Fruit fly (Drosophila melanogaster) whole organism, embryonic: ENCODE data around the gene CG8907.

ENCODE experiments used
- Abd-B ChIP-seq: fragments of 200-800 bp; sonication (Bioruptor generic); optimal IDR thresholded peaks from 2 replicates; lab custom pipeline; 2018; ENCODE audit warnings: missing biosample characterization, mild to moderate bottlenecking, missing genetic modification characterization, moderate library complexity
- Antp ChIP-seq: fragments of 200-800 bp; sonication (Bioruptor generic); optimal IDR thresholded peaks from 3 replicates; lab custom pipeline; 2016; ENCODE audit warnings: missing biosample characterization, missing genetic modification characterization
- Asciz ChIP-seq: fragments of 200-800 bp; sonication (Bioruptor generic); optimal IDR thresholded peaks from 2 replicates; lab custom pipeline; 2017; ENCODE audit warnings: missing biosample characterization, mild to moderate bottlenecking, missing genetic modification characterization, missing genetic modification reagents
- Atf3 ChIP-seq: fragments of 200-800 bp; sonication (Bioruptor generic); optimal IDR thresholded peaks from 3 replicates; lab custom pipeline; 2016; ENCODE audit warnings: missing biosample characterization, missing genetic modification characterization
- CG10147 ChIP-seq: fragments of 200-800 bp; sonication (Bioruptor generic); optimal IDR thresholded peaks from 2 replicates; lab custom pipeline; 2019; ENCODE audit warnings: missing biosample characterization, mild to moderate bottlenecking, missing genetic modification characterization, moderate library complexity
- CG11085 ChIP-seq: fragments of 200-800 bp; sonication (Bioruptor generic); IDR thresholded peaks from 2 replicates; pipeline ENCODE4 v1.3.6; 2022; ENCODE audit warnings: missing biosample characterization, missing genetic modification characterization
- CG11560 ChIP-seq: fragments of 200-800 bp; sonication (Bioruptor generic); IDR thresholded peaks from 3 replicates; pipeline ENCODE4 v1.3.6; 2022; ENCODE audit warnings: missing biosample characterization, missing genetic modification characterization
- CG14014 ChIP-seq: fragments of 200-800 bp; sonication (Bioruptor generic); IDR thresholded peaks from 2 replicates; pipeline ENCODE4 v1.3.6; 2022; ENCODE audit warnings: missing biosample characterization, missing genetic modification characterization
- CG14860 ChIP-seq: fragments of 200-800 bp; sonication (Bioruptor generic); IDR thresholded peaks from 3 replicates; pipeline ENCODE4 v1.3.6; 2022; ENCODE audit warnings: missing biosample characterization, missing genetic modification characterization; ENCODE audit not compliant: partially characterized antibody
- CG15696 ChIP-seq: fragments of 200-800 bp; sonication (Bioruptor generic); optimal IDR thresholded peaks from 2 replicates; lab custom pipeline; 2019; ENCODE audit warnings: missing biosample characterization, mild to moderate bottlenecking, missing genetic modification characterization, moderate library complexity
- CG1647 ChIP-seq: fragments of 200-800 bp; sonication (Bioruptor generic); optimal IDR thresholded peaks from 3 replicates; lab custom pipeline; 2016; ENCODE audit warnings: missing biosample characterization, missing genetic modification characterization
- CG17186 ChIP-seq: fragments of 200-800 bp; sonication (Bioruptor generic); optimal IDR thresholded peaks from 3 replicates; lab custom pipeline; 2017; ENCODE audit warnings: missing biosample characterization, missing genetic modification reagents, missing genetic modification characterization
- CG18262 ChIP-seq: fragments of 200-800 bp; optimal IDR thresholded peaks from 3 replicates; lab custom pipeline; 2019; ENCODE audit warnings: missing biosample characterization, mild to moderate bottlenecking, missing genetic modification characterization, moderate library complexity
- CG18476 ChIP-seq: fragments of 200-800 bp; sonication (Bioruptor generic); optimal IDR thresholded peaks from 2 replicates; lab custom pipeline; 2016; ENCODE audit warnings: missing biosample characterization, mild to moderate bottlenecking, missing genetic modification characterization
- CG2712 ChIP-seq: fragments of 200-800 bp; optimal IDR thresholded peaks from 3 replicates; lab custom pipeline; 2019; ENCODE audit warnings: missing biosample characterization, mild to moderate bottlenecking, missing genetic modification characterization, moderate library complexity
- CG3726 ChIP-seq: fragments of 200-800 bp; sonication (Bioruptor generic); IDR thresholded peaks from 3 replicates; pipeline ENCODE4, ENCODE4 v1.3.6; 2022; ENCODE audit warnings: missing biosample characterization, missing genetic modification characterization
- CG4820 ChIP-seq: fragments of 200-800 bp; sonication (Bioruptor generic); optimal IDR thresholded peaks from 3 replicates; lab custom pipeline; 2016; ENCODE audit warnings: missing biosample characterization, missing genetic modification characterization
- CG5245 ChIP-seq: fragments of 200-800 bp; sonication (Bioruptor generic); optimal IDR thresholded peaks from 3 replicates; lab custom pipeline; 2016; ENCODE audit warnings: missing biosample characterization, missing genetic modification characterization
- CG6175 ChIP-seq: fragments of 200-800 bp; sonication (Bioruptor generic); IDR thresholded peaks from 3 replicates; pipeline ENCODE4 v1.3.6; 2022; ENCODE audit warnings: missing biosample characterization, missing genetic modification characterization
- CG7963 ChIP-seq: fragments of 200-800 bp; sonication (Bioruptor generic); IDR thresholded peaks from 3 replicates; pipeline ENCODE4 v1.3.6; 2022; ENCODE audit warnings: missing biosample characterization, missing genetic modification characterization; ENCODE audit not compliant: partially characterized antibody
- CG8281 ChIP-seq: fragments of 200-800 bp; sonication (Bioruptor generic); optimal IDR thresholded peaks from 2 replicates; lab custom pipeline; 2018; ENCODE audit warnings: missing biosample characterization, mild to moderate bottlenecking, missing genetic modification characterization, moderate library complexity
- CTCF ChIP-seq: fragments of 200-800 bp; sonication (Bioruptor generic); optimal IDR thresholded peaks from 2 replicates; lab custom pipeline; 2017; ENCODE audit warnings: missing biosample characterization, mild to moderate bottlenecking, missing genetic modification characterization, moderate library complexity
- Chrac-16 ChIP-seq: fragments of 200-800 bp; sonication (Bioruptor generic); optimal IDR thresholded peaks from 3 replicates; lab custom pipeline; 2016; ENCODE audit warnings: missing biosample characterization, missing genetic modification characterization
- Drgx ChIP-seq: fragments of 200-800 bp; sonication (Bioruptor generic); IDR thresholded peaks from 2 replicates; pipeline ENCODE4 v1.3.6; 2022; ENCODE audit warnings: missing biosample characterization, missing genetic modification characterization
- Med ChIP-seq: fragments of 200-800 bp; sonication (Bioruptor generic); peaks from one replicate; lab custom pipeline; 2016; ENCODE audit warnings: missing biosample characterization, missing genetic modification characterization, mild to moderate bottlenecking, inconsistent platforms, moderate library complexity
- Meics ChIP-seq: fragments of 200-800 bp; sonication (Bioruptor generic); optimal IDR thresholded peaks from 2 replicates; lab custom pipeline; 2017; ENCODE audit warnings: missing biosample characterization, mild to moderate bottlenecking, missing genetic modification characterization
- Nf-YB ChIP-seq: fragments of 200-800 bp; sonication (Bioruptor generic); optimal IDR thresholded peaks from 3 replicates; lab custom pipeline; 2019; ENCODE audit warnings: missing biosample characterization, mild to moderate bottlenecking, missing genetic modification characterization, moderate library complexity
- YL-1 ChIP-seq: fragments of 200-800 bp; sonication (Bioruptor generic); optimal IDR thresholded peaks from 3 replicates; lab custom pipeline; 2017; ENCODE audit warnings: missing biosample characterization, mild to moderate bottlenecking, missing genetic modification characterization
- ara ChIP-seq: fragments of 200-800 bp; sonication (Bioruptor generic); IDR thresholded peaks from 2 replicates; pipeline ENCODE4 v1.3.6; 2022; ENCODE audit warnings: missing biosample characterization, missing genetic modification characterization
- az2 ChIP-seq: fragments of 200-800 bp; sonication (Bioruptor generic); optimal IDR thresholded peaks from 3 replicates; lab custom pipeline; 2016; ENCODE audit warnings: missing biosample characterization, missing genetic modification characterization
- bcd ChIP-seq: fragments of 200-800 bp; sonication (Bioruptor generic); optimal IDR thresholded peaks from 2 replicates; lab custom pipeline; 2017; ENCODE audit warnings: missing biosample characterization, mild to moderate bottlenecking, missing genetic modification characterization
- ci ChIP-seq: fragments of 200-800 bp; sonication (Bioruptor generic); IDR thresholded peaks from 3 replicates; pipeline ENCODE4 v1.3.6; 2022; ENCODE audit warnings: missing biosample characterization, missing genetic modification characterization
- danr ChIP-seq: fragments of 200-800 bp; sonication (Bioruptor generic); IDR thresholded peaks from 2 replicates; pipeline ENCODE4 v1.3.6; 2022; ENCODE audit warnings: missing biosample characterization, missing genetic modification characterization
- exex ChIP-seq: fragments of 200-800 bp; sonication (Bioruptor generic); optimal IDR thresholded peaks from 4 replicates; lab custom pipeline; 2018; ENCODE audit warnings: missing biosample characterization, mild to moderate bottlenecking, missing genetic modification characterization, moderate library complexity
- grn ChIP-seq: fragments of 200-800 bp; sonication (Bioruptor generic); optimal IDR thresholded peaks from 3 replicates; lab custom pipeline; 2017; ENCODE audit warnings: missing biosample characterization, missing genetic modification characterization
- ham ChIP-seq: fragments of 200-800 bp; sonication (Bioruptor generic); IDR thresholded peaks from 2 replicates; pipeline ENCODE4 v1.3.6; 2022; ENCODE audit warnings: missing biosample characterization, missing genetic modification characterization
- lilli ChIP-seq: fragments of 200-800 bp; sonication (Bioruptor generic); optimal IDR thresholded peaks from 3 replicates; lab custom pipeline; 2016; ENCODE audit warnings: missing biosample characterization, missing genetic modification characterization
- nmo ChIP-seq: fragments of 200-800 bp; sonication (Bioruptor generic); optimal IDR thresholded peaks from 2 replicates; lab custom pipeline; 2018; ENCODE audit warnings: missing biosample characterization, mild to moderate bottlenecking, missing genetic modification characterization, moderate library complexity
- oc ChIP-seq: fragments of 200-800 bp; sonication (Bioruptor generic); optimal IDR thresholded peaks from 2 replicates; lab custom pipeline; 2018; ENCODE audit warnings: missing biosample characterization, mild to moderate bottlenecking, missing genetic modification characterization, moderate library complexity
- onecut ChIP-seq: fragments of 200-800 bp; sonication (Bioruptor generic); IDR thresholded peaks from 2 replicates; pipeline ENCODE4 v1.3.6; 2022; ENCODE audit warnings: missing biosample characterization, missing genetic modification characterization
- p53 ChIP-seq: fragments of 200-800 bp; sonication (Bioruptor generic); optimal IDR thresholded peaks from 2 replicates; lab custom pipeline; 2016; ENCODE audit warnings: missing biosample characterization, missing genetic modification characterization
- pum ChIP-seq: fragments of 200-800 bp; sonication (Bioruptor generic); optimal IDR thresholded peaks from 2 replicates; lab custom pipeline; 2016; ENCODE audit warnings: missing biosample characterization, missing genetic modification characterization
- scrt ChIP-seq: fragments of 200-800 bp; sonication (Bioruptor generic); optimal IDR thresholded peaks from 2 replicates; lab custom pipeline; 2018; ENCODE audit warnings: missing biosample characterization, mild to moderate bottlenecking, missing genetic modification characterization, moderate library complexity
- sd ChIP-seq: fragments of 200-800 bp; sonication (Bioruptor generic); optimal IDR thresholded peaks from 3 replicates; lab custom pipeline; 2018; ENCODE audit warnings: missing biosample characterization, mild to moderate bottlenecking, missing genetic modification characterization, moderate library complexity
- sens-2 ChIP-seq: fragments of 200-800 bp; sonication (Bioruptor generic); IDR thresholded peaks from 2 replicates; pipeline ENCODE4 v1.3.6; 2022; ENCODE audit warnings: missing biosample characterization, missing genetic modification characterization
- slou ChIP-seq: fragments of 200-800 bp; sonication (Bioruptor generic); optimal IDR thresholded peaks from 3 replicates; lab custom pipeline; 2016; ENCODE audit warnings: missing biosample characterization, missing genetic modification characterization
- so ChIP-seq: fragments of 200-800 bp; sonication (Bioruptor generic); IDR thresholded peaks from 3 replicates; pipeline ENCODE4 v1.3.6; 2022; ENCODE audit warnings: missing biosample characterization, missing genetic modification characterization
- tgo ChIP-seq: fragments of 200-800 bp; sonication (Bioruptor generic); IDR thresholded peaks from 3 replicates; pipeline ENCODE4 v1.3.6; 2022; ENCODE audit warnings: missing biosample characterization, missing genetic modification characterization
- tup ChIP-seq: fragments of 200-800 bp; sonication (Bioruptor generic); optimal IDR thresholded peaks from 2 replicates; lab custom pipeline; 2016; ENCODE audit warnings: missing biosample characterization, mild to moderate bottlenecking, missing genetic modification characterization, moderate library complexity

Gene CG8907

DNA sequence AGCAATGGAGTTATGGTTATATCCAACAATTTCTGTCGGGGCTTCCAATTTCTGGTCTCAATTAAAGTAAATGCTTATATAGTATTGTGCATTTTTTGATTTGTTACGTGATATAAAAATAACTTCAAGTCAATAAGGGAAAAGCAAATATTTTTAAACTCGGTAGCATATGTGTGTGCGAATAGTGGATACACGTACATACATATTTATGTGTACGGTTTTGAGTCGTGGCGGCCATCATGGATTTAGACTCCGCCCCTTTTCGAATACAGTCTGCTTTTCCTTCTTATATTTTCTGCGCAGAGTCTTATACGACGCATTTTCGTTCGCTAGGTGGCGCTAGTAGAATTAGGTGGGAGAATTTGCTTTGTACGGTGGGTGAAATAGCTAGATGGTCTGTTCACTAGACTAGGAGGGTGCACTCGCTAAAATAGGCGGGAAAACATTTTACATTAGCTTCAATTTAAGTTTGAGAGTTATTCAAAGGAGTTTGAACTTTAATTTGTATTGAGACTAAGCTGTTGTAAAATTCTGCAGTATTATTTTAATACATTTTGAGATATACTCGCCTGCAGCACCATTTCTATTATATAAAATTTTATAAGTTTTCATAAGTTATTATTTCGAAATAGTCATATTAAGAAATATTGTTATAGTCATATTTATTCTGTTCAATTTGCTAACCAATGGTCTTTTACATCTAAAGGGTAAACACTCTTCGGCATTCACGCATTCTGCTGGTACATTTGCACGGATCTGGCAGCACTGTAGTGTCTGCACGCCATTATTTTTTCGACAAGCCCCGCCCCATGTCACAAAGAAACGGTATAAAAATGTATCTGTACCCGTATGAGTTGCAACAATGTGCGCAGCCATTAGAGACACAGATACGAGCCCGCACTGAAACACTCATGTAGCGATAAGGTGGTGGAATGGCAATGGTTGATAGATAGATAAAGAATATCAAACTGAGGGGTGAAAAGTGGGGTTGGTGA lies 38.4 kb upstream of the CG8907 start (continued):
- TF ChIP-seq CG8281 (tag; lab: Kevin White, UChicago) (no peak), exex (tag; lab: Kevin White, UChicago) (no peak), CG15696 (peak; percentile 67), CG18476 (peak; percentile 41), CG7963 (GFP tag; lab: Robert Waterston, UW) (no peak), sd (tag; lab: Kevin White, UChicago) (peak; percentile 67), nmo (GFP tag; lab: Kevin White, UChicago) (peak; percentile 75), CG14860 (GFP tag; lab: Robert Waterston, UW) (no peak), Antp (GFP tag; lab: Kevin White, UChicago) (peak; percentile 2), tgo (GFP tag; lab: Robert Waterston, UW) (peak; percentile 66), Chrac-16 (peak; percentile 42), CG5245 (GFP tag; lab: Kevin White, UChicago) (peak; percentile 44), pum (GFP tag; lab: Kevin White, UChicago) (no peak), CG18262 (tag; lab: Kevin White, UChicago) (peak; percentile 77), Nf-YB (GFP tag; lab: Kevin White, UChicago) (peak; percentile 96), bcd (peak; percentile 67), slou (GFP tag; lab: Kevin White, UChicago) (no peak), ci (GFP tag; lab: Robert Waterston, UW) (peak; percentile 54; the same call in 2 of the 3 replicates), ham (GFP tag; lab: Robert Waterston, UW) (no peak), CG11560 (tag; lab: Robert Waterston, UW) (peak; percentile 67; the same call in 2 of the 3 replicates), Atf3 (GFP tag; lab: Kevin White, UChicago) (no peak), Drgx (no peak; the same call in 1 of the 2 replicates), scrt (GFP tag; lab: Kevin White, UChicago) (peak; percentile 62), CG1647 (no peak), ara (GFP tag; lab: Robert Waterston, UW) (no peak; the same call in 1 of the 2 replicates), CTCF (peak; percentile 97), az2 (GFP tag; lab: Kevin White, UChicago) (peak; percentile 72), Abd-B (peak; percentile 74), CG6175 (GFP tag; lab: Robert Waterston, UW) (peak; percentile 55; the same call in 1 of the 3 replicates), CG2712 (tag; lab: Kevin White, UChicago) (peak; percentile 78), tup (GFP tag; lab: Kevin White, UChicago) (no peak), CG14014 (GFP tag; lab: Robert Waterston, UW) (peak; percentile 69), sens-2 (GFP tag; lab: Robert Waterston, UW) (0 out of 2 replicates have a peak, but pooled peaks have one; percentile 17), Meics (no peak), danr (GFP tag; lab: Robert Waterston, UW) (no peak), CG10147 (GFP tag; lab: Kevin White, UChicago) (no peak), so (GFP tag; lab: Robert Waterston, UW) (peak; percentile 64; the same call in 2 of the 3 replicates), p53 (GFP tag; lab: Kevin White, UChicago) (no peak), grn (GFP tag; lab: Kevin White, UChicago) (peak; percentile 67), Med (GFP tag; lab: Kevin White, UChicago) (peak; percentile 78), CG17186 (no peak), CG11085 (no peak; the same call in 1 of the 2 replicates), Asciz (GFP tag; lab: Kevin White, UChicago) (peak; percentile 50), YL-1 (GFP tag; lab: Kevin White, UChicago) (no peak), CG4820 (GFP tag; lab: Kevin White, UChicago) (peak; percentile 48), lilli (GFP tag; lab: Kevin White, UChicago) (peak; percentile 67), CG3726 (GFP tag; lab: Robert Waterston, UW) (no peak), oc (tag; lab: Kevin White, UChicago) (peak; percentile 68), onecut (peak; percentile 76)
